Fruit fly (Drosophila melanogaster) whole organism, embryonic: Measurements from ENCODE around the gene CG13077.

ENCODE experiments used
- Blimp-1 ChIP-seq: fragments of 200-800 bp; sonication (Bioruptor generic); optimal IDR thresholded peaks from 3 replicates; lab custom pipeline; 2018; ENCODE audit warnings: missing biosample characterization, missing genetic modification characterization, mild to moderate bottlenecking, moderate library complexity, missing genetic modification reagents
- CG10209 ChIP-seq: fragments of 200-800 bp; sonication (Bioruptor generic); optimal IDR thresholded peaks from 3 replicates; lab custom pipeline; 2017; ENCODE audit warnings: missing biosample characterization, mild to moderate bottlenecking, missing genetic modification characterization, missing genetic modification reagents
- CG12071 ChIP-seq: fragments of 200-800 bp; sonication (Bioruptor generic); optimal IDR thresholded peaks from 3 replicates; lab custom pipeline; 2018; ENCODE audit warnings: missing biosample characterization, mild to moderate bottlenecking, missing genetic modification characterization
- CG12299 ChIP-seq: fragments of 200-800 bp; sonication (Bioruptor generic); optimal IDR thresholded peaks from 2 replicates; lab custom pipeline; 2018; ENCODE audit warnings: missing biosample characterization, mild to moderate bottlenecking, missing genetic modification characterization
- CG14710 ChIP-seq: fragments of 200-800 bp; sonication (Bioruptor generic); optimal IDR thresholded peaks from 3 replicates; lab custom pipeline; 2019; ENCODE audit warnings: missing biosample characterization, mild to moderate bottlenecking, missing genetic modification characterization, moderate library complexity
- CG17568 ChIP-seq: fragments of 200-800 bp; sonication (Bioruptor generic); optimal IDR thresholded peaks from 2 replicates; lab custom pipeline; 2018; ENCODE audit warnings: missing biosample characterization, mild to moderate bottlenecking, missing genetic modification characterization, moderate library complexity
- CG17802 ChIP-seq: fragments of 200-800 bp; sonication (Bioruptor generic); optimal IDR thresholded peaks from 2 replicates; lab custom pipeline; 2018; ENCODE audit warnings: missing biosample characterization, mild to moderate bottlenecking, missing genetic modification characterization, moderate library complexity
- CG2116 ChIP-seq: fragments of 200-800 bp; sonication (Bioruptor generic); optimal IDR thresholded peaks from 3 replicates; lab custom pipeline; 2018; ENCODE audit warnings: missing biosample characterization, mild to moderate bottlenecking, missing genetic modification characterization
- CG2202 ChIP-seq: fragments of 200-800 bp; sonication (Bioruptor generic); optimal IDR thresholded peaks from 2 replicates; lab custom pipeline; 2018; ENCODE audit warnings: missing biosample characterization, mild to moderate bottlenecking, missing genetic modification characterization
- CG30020 ChIP-seq: fragments of 200-800 bp; optimal IDR thresholded peaks from 2 replicates; lab custom pipeline; 2019; ENCODE audit warnings: missing biosample characterization, mild to moderate bottlenecking, missing genetic modification characterization, moderate library complexity
- CG30403 ChIP-seq: fragments of 200-800 bp; sonication (Bioruptor generic); optimal IDR thresholded peaks from 3 replicates; lab custom pipeline; 2016; ENCODE audit warnings: missing biosample characterization, missing genetic modification characterization
- CG6689 ChIP-seq: fragments of 200-800 bp; sonication (Bioruptor generic); IDR thresholded peaks from 2 replicates; pipeline ENCODE4 v1.3.6; 2022; ENCODE audit warnings: missing biosample characterization, missing genetic modification characterization
- CG6791 ChIP-seq: fragments of 200-800 bp; sonication (Bioruptor generic); IDR thresholded peaks from 3 replicates; pipeline ENCODE4 v1.3.6; 2022; ENCODE audit warnings: missing biosample characterization, missing genetic modification characterization; ENCODE audit not compliant: partially characterized antibody
- CG7987 ChIP-seq: fragments of 200-800 bp; sonication (Bioruptor generic); optimal IDR thresholded peaks from 2 replicates; lab custom pipeline; 2018; ENCODE audit warnings: missing biosample characterization, mild to moderate bottlenecking, missing genetic modification characterization, moderate library complexity
- CG8924 ChIP-seq: fragments of 200-800 bp; optimal IDR thresholded peaks from 3 replicates; lab custom pipeline; 2019; ENCODE audit warnings: missing biosample characterization, mild to moderate bottlenecking, missing genetic modification characterization, moderate library complexity
- CG9817 ChIP-seq: fragments of 200-800 bp; sonication (Bioruptor generic); optimal IDR thresholded peaks from 2 replicates; lab custom pipeline; 2018; ENCODE audit warnings: missing biosample characterization, mild to moderate bottlenecking, missing genetic modification characterization, moderate library complexity
- Camta ChIP-seq: fragments of 200-800 bp; sonication (Bioruptor generic); optimal IDR thresholded peaks from 2 replicates; lab custom pipeline; 2016; ENCODE audit warnings: missing biosample characterization, missing genetic modification characterization
- CoRest ChIP-seq: fragments of 200-800 bp; sonication (Bioruptor generic); optimal IDR thresholded peaks from 3 replicates; lab custom pipeline; 2018; ENCODE audit warnings: missing biosample characterization, mild to moderate bottlenecking, missing genetic modification characterization, moderate library complexity
- HLH4C ChIP-seq: fragments of 200-800 bp; sonication (Bioruptor generic); IDR thresholded peaks from 3 replicates; pipeline ENCODE4 v1.3.6; 2022; ENCODE audit warnings: missing biosample characterization, missing genetic modification characterization; ENCODE audit not compliant: partially characterized antibody
- Jarid2 ChIP-seq: fragments of 200-800 bp; sonication (Bioruptor generic); optimal IDR thresholded peaks from 3 replicates; lab custom pipeline; 2017; ENCODE audit warnings: mild to moderate bottlenecking, missing biosample characterization, missing genetic modification reagents, missing genetic modification characterization
- Kr ChIP-seq: fragments of 200-800 bp; sonication (Bioruptor generic); optimal IDR thresholded peaks from 2 replicates; lab custom pipeline; 2017; ENCODE audit warnings: missing biosample characterization, mild to moderate bottlenecking, missing genetic modification characterization
- Lim3 ChIP-seq: fragments of 200-800 bp; sonication (Bioruptor generic); IDR thresholded peaks from 2 replicates; pipeline ENCODE4 v1.3.6; 2022; ENCODE audit warnings: missing biosample characterization, missing genetic modification characterization
- NFAT ChIP-seq: fragments of 200-800 bp; sonication (Bioruptor generic); IDR thresholded peaks from 2 replicates; pipeline ENCODE4 v1.3.6; 2022; ENCODE audit warnings: missing biosample characterization, missing genetic modification characterization
- Oaz ChIP-seq: fragments of 200-800 bp; sonication (Bioruptor generic); IDR thresholded peaks from 2 replicates; pipeline ENCODE4 v1.3.6; 2022; ENCODE audit warnings: missing biosample characterization, missing genetic modification characterization
- Poxn ChIP-seq: fragments of 200-800 bp; sonication (Bioruptor generic); IDR thresholded peaks from 2 replicates; pipeline ENCODE4 v1.3.6; 2022; ENCODE audit warnings: missing biosample characterization, missing genetic modification characterization
- Ptx1 ChIP-seq: fragments of 200-800 bp; sonication (Bioruptor generic); IDR thresholded peaks from 2 replicates; pipeline ENCODE4 v1.3.6; 2022; ENCODE audit warnings: missing biosample characterization, missing genetic modification characterization
- Rx ChIP-seq: fragments of 200-800 bp; sonication (Bioruptor generic); IDR thresholded peaks from 2 replicates; pipeline ENCODE4 v1.3.6; 2022; ENCODE audit warnings: missing biosample characterization, missing genetic modification characterization
- Sry-β ChIP-seq: fragments of 200-800 bp; sonication (Bioruptor generic); optimal IDR thresholded peaks from 2 replicates; lab custom pipeline; 2018; ENCODE audit warnings: missing biosample characterization, mild to moderate bottlenecking, missing genetic modification characterization, moderate library complexity
- abd-A ChIP-seq: fragments of 200-800 bp; sonication (Bioruptor generic); optimal IDR thresholded peaks from 3 replicates; lab custom pipeline; 2019; ENCODE audit warnings: missing biosample characterization, mild to moderate bottlenecking, missing genetic modification characterization, moderate library complexity
- chif ChIP-seq, 2 experiments: fragments of 200-800 bp; sonication (Bioruptor generic); optimal IDR thresholded peaks; 3 replicates each; lab custom pipeline; 2016; ENCODE audit warnings: missing biosample characterization in 2 of 2, missing genetic modification characterization in 2 of 2
- danr ChIP-seq: fragments of 200-800 bp; sonication (Bioruptor generic); IDR thresholded peaks from 2 replicates; pipeline ENCODE4 v1.3.6; 2022; ENCODE audit warnings: missing biosample characterization, missing genetic modification characterization
- dysf ChIP-seq: fragments of 200-800 bp; sonication (Bioruptor generic); IDR thresholded peaks from 3 replicates; pipeline ENCODE4 v1.3.6; 2022; ENCODE audit warnings: missing biosample characterization, missing genetic modification characterization
- eve ChIP-seq, 2 experiments: fragments of >200 bp; optimal IDR thresholded peaks; 2 replicates each; lab custom pipeline; 2017; ENCODE audit warnings: missing biosample characterization in 2 of 2, missing genetic modification characterization in 2 of 2
- ewg ChIP-seq: fragments of 200-800 bp; sonication (Bioruptor generic); optimal IDR thresholded peaks from 3 replicates; lab custom pipeline; 2017; ENCODE audit warnings: mild to moderate bottlenecking, missing biosample characterization, missing genetic modification reagents, missing genetic modification characterization
- fd64A ChIP-seq: fragments of 200-800 bp; sonication (Bioruptor generic); optimal IDR thresholded peaks from 3 replicates; lab custom pipeline; 2018; ENCODE audit warnings: missing biosample characterization, mild to moderate bottlenecking, missing genetic modification characterization
- gfzf ChIP-seq: fragments of 200-800 bp; sonication (Bioruptor generic); optimal IDR thresholded peaks from 2 replicates; lab custom pipeline; 2016; ENCODE audit warnings: missing biosample characterization, mild to moderate bottlenecking, missing genetic modification characterization, moderate library complexity
- hbn ChIP-seq: fragments of 200-800 bp; sonication (Bioruptor generic); IDR thresholded peaks from 2 replicates; pipeline ENCODE4 v1.3.6; 2022; ENCODE audit warnings: missing biosample characterization, missing genetic modification characterization; ENCODE audit not compliant: partially characterized antibody
- pan ChIP-seq, 4 experiments: fragments of >200 bp in 3 of 4; fragments of 200-800 bp in 1 of 4; sonication (Bioruptor generic) in 1 of 4; optimal IDR thresholded peaks in 3 of 4; IDR thresholded peaks in 1 of 4; 2 replicates each; pipeline versions ENCODE4 v1.3.6 to Lab custom; 2017 to 2022; ENCODE audit warnings: missing biosample characterization in 2 of 4, missing genetic modification characterization in 2 of 4, mixed read lengths in 1 of 4
- prd ChIP-seq, 3 experiments: fragments of >200 bp in 2 of 3; fragments of 200-800 bp in 1 of 3; sonication (Bioruptor generic) in 1 of 3; optimal IDR thresholded peaks in 2 of 3; IDR thresholded peaks in 1 of 3; 2 replicates in 2 of 3; 3 replicates in 1 of 3; pipeline versions ENCODE4 v1.3.6 to Lab custom; 2017 to 2022; ENCODE audit warnings: missing biosample characterization in 1 of 3, missing genetic modification characterization in 1 of 3
- pzg ChIP-seq: fragments of 200-800 bp; sonication (Bioruptor generic); optimal IDR thresholded peaks from 3 replicates; lab custom pipeline; 2018; ENCODE audit warnings: missing biosample characterization, mild to moderate bottlenecking, missing genetic modification characterization, moderate library complexity
- rib ChIP-seq: fragments of 200-800 bp; sonication (Bioruptor generic); IDR thresholded peaks from 2 replicates; pipeline ENCODE4 v1.3.6; 2022; ENCODE audit warnings: missing biosample characterization, missing genetic modification characterization
- sc ChIP-seq, 3 experiments: fragments of >200 bp in 2 of 3; fragments of 200-800 bp in 1 of 3; sonication (Bioruptor generic) in 1 of 3; optimal IDR thresholded peaks; 2 replicates in 2 of 3; 3 replicates in 1 of 3; lab custom pipeline; 2017; ENCODE audit warnings: mild to moderate bottlenecking in 1 of 3, missing biosample characterization in 1 of 3, missing genetic modification characterization in 1 of 3, missing genetic modification reagents in 1 of 3
- schlank ChIP-seq: fragments of 200-800 bp; sonication (Bioruptor generic); optimal IDR thresholded peaks from 2 replicates; lab custom pipeline; 2018; ENCODE audit warnings: missing biosample characterization, mild to moderate bottlenecking, missing genetic modification characterization
- sim ChIP-seq: fragments of 200-800 bp; sonication (Bioruptor generic); IDR thresholded peaks from 2 replicates; pipeline ENCODE4 v1.3.6; 2022; ENCODE audit warnings: missing biosample characterization, missing genetic modification characterization
- slou ChIP-seq: fragments of 200-800 bp; sonication (Bioruptor generic); optimal IDR thresholded peaks from 3 replicates; lab custom pipeline; 2016; ENCODE audit warnings: missing biosample characterization, missing genetic modification characterization
- stc ChIP-seq: fragments of 200-800 bp; sonication (Bioruptor generic); IDR thresholded peaks from 2 replicates; pipeline ENCODE4 v1.3.6; 2022; ENCODE audit warnings: missing biosample characterization, missing genetic modification characterization
- tin ChIP-seq: fragments of 200-800 bp; sonication (Bioruptor generic); optimal IDR thresholded peaks from 3 replicates; lab custom pipeline; 2016; ENCODE audit warnings: missing biosample characterization, missing genetic modification characterization
- zfh1 ChIP-seq: fragments of 200-800 bp; sonication (Bioruptor generic); IDR thresholded peaks from 3 replicates; pipeline ENCODE4 v1.3.6; 2022; ENCODE audit warnings: missing biosample characterization, missing genetic modification characterization

The CG13077 gene

DNA sequence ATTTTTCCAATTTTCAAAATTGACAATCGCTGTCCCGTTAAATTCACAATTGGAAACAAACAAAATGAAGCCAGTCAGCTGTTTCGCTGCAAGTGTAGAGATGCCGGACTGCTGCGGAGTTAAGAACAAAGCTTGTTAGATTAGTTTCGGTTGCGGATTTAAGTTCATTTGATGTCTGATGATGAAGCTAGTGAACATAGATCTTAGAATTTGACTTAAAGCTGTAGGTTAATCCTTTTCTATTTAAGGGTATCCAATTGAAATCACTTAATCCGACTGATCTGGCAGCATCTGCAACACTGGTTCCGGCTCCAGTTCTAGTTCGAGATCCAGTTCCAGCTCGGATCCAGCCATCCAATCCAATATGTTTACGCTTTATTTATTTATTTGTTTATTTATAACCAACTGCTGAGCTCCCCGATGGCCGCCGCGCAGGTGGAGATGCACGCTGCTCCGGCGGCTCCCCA is 18.3 kb downstream of the CG13077 start, which contains the start of the genes PCNA2 and CG10366 (continued):
- TF ChIP-seq schlank (tag; lab: Kevin White, UChicago) (no peak), CG10209 (peak; percentile 42), abd-A (tag; lab: Kevin White, UChicago) (no peak), hbn (GFP tag; lab: Robert Waterston, UW) (no peak; the same call in 1 of the 2 replicates), CG30020 (peak; percentile 52), NFAT (peak; percentile 52; the same call in 1 of the 2 replicates), sim (GFP tag; lab: Robert Waterston, UW) (no peak), CG6791 (GFP tag; lab: Robert Waterston, UW) (peak; percentile 30; the same call in 1 of the 3 replicates), CG7987 (peak; percentile 33), CG14710 (tag; lab: Kevin White, UChicago) (peak; percentile 81), CoRest (tag; lab: Kevin White, UChicago) (peak; percentile 84), zfh1 (GFP tag; lab: Robert Waterston, UW) (peak; percentile 70; the same call in 2 of the 3 replicates), tin (GFP tag; lab: Kevin White, UChicago) (peak; percentile 71), dysf (peak; percentile 44; the same call in 2 of the 3 replicates), CG17568 (no peak), gfzf (GFP tag; lab: Kevin White, UChicago) (peak; percentile 6), Jarid2 (no peak), slou (GFP tag; lab: Kevin White, UChicago) (peak; percentile 33), pan (optimal IDR thresholded peaks at IDR 0.05; lab: Kevin White, UChicago) (no peak), pan (GFP tag; optimal IDR thresholded peaks at IDR 0.05 in 1 of 2, IDR thresholded peaks at IDR 0.05 in 1 of 2) (peak in 1 of 2 experiments; percentile 48), CG2116 (GFP tag; lab: Kevin White, UChicago) (peak; percentile 66), eve (GFP tag; optimal IDR thresholded peaks at IDR 0.05; lab: Kevin White, UChicago) (no peak), Poxn (GFP tag; lab: Robert Waterston, UW) (no peak), ewg (peak; percentile 47), Oaz (GFP tag; lab: Robert Waterston, UW) (no peak), CG12071 (no peak), CG30403 (GFP tag; lab: Kevin White, UChicago) (peak; percentile 81), stc (GFP tag; lab: Robert Waterston, UW) (no peak), chif (GFP tag; optimal IDR thresholded peaks at IDR 0.05; lab: Kevin White, UChicago) (peak; percentile 50 to 61), Sry-β (GFP tag; lab: Kevin White, UChicago) (no peak), CG12299 (tag; lab: Kevin White, UChicago) (peak; percentile 44), prd (optimal IDR thresholded peaks at IDR 0.05; lab: Kevin White, UChicago) (no peak), prd (GFP tag; IDR thresholded peaks at IDR 0.05; lab: Robert Waterston, UW) (peak; percentile 67), Rx (GFP tag; lab: Robert Waterston, UW) (no peak; the same call in 1 of the 2 replicates), fd64A (GFP tag; lab: Kevin White, UChicago) (peak; percentile 14), sc (optimal IDR thresholded peaks at IDR 0.05; lab: Kevin White, UChicago) (no peak), sc (GFP tag; optimal IDR thresholded peaks at IDR 0.05; lab: Kevin White, UChicago) (no peak), CG6689 (GFP tag; lab: Robert Waterston, UW) (peak; percentile 57), pzg (GFP tag; lab: Kevin White, UChicago) (peak; percentile 86), CG9817 (peak; percentile 77), Lim3 (GFP tag; lab: Robert Waterston, UW) (no peak), danr (no peak), CG2202 (tag; lab: Kevin White, UChicago) (peak; percentile 32), rib (GFP tag; lab: Robert Waterston, UW) (no peak), CG8924 (tag; lab: Kevin White, UChicago) (peak; percentile 77), Blimp-1 (GFP tag; lab: Kevin White, UChicago) (peak; percentile 35), CG17802 (peak; percentile 13), Kr (GFP tag; lab: Kevin White, UChicago) (no peak), HLH4C (GFP tag; lab: Robert Waterston, UW) (no peak), Ptx1 (GFP tag; lab: Robert Waterston, UW) (peak; percentile 46; the same call in 1 of the 2 replicates), Camta (peak; percentile 51)
